Worm (Caenorhabditis elegans) whole organism, L4/young adult: ENCODE results near the gene lig-1.

Experiments used
- dao-5 ChIP-seq: sonication (generic microtip); optimal IDR thresholded peaks from 2 replicates; lab custom pipeline; 2016; ENCODE audit warnings: missing genotype, missing genetic modification characterization, moderate library complexity, missing compliant biosample characterization
- him-1 ChIP-seq: sonication (generic microtip); optimal IDR thresholded peaks from 2 replicates; lab custom pipeline; 2016; ENCODE audit warnings: missing genotype, missing genetic modification reagents, missing genetic modification characterization, missing compliant biosample characterization

ce11 chrV:10784011-10784410 is 29.9 kb upstream of the lig-1 start, which contains the start of gene D1054.8:
- TF ChIP-seq dao-5 (no peak), him-1 (tag; lab: Kevin White, UChicago) (no peak)
